Worm (Caenorhabditis elegans): ENCODE results near the gene F59A6.2.

F59A6.2 gene

ce11 chrII:5008033-5008432 lies 6.5 kb upstream of the F59A6.2 start, which contains the start of gene F59A6.3:
F59A6.3 (plus strand) TSS chrII:5008333.
- TF ChIP-seq blmp-1 (tag; optimal IDR thresholded peaks at IDR 0.05) (no peak), elt-1 (tag; optimal IDR thresholded peaks at IDR 0.05; ENCODE audit: borderline replicate concordance, insufficient read depth) (no peak), sem-2 (GFP tag; optimal IDR thresholded peaks at IDR 0.05) (no peak), unc-62 (GFP tag; optimal IDR thresholded peaks at IDR 0.05) (no peak), mab-5 (tag; optimal IDR thresholded peaks at IDR 0.05) (no peak), ceh-39 (tag; optimal IDR thresholded peaks at IDR 0.05) (no peak), zip-8 (tag; optimal IDR thresholded peaks at IDR 0.05) (no peak), pha-4 (tag; optimal IDR thresholded peaks at IDR 0.05) (no peak), lsy-2 (tag; optimal IDR thresholded peaks at IDR 0.05) (no peak), M03D4.4 (tag; optimal IDR thresholded peaks at IDR 0.05) (no peak), ztf-11 (tag; optimal IDR thresholded peaks at IDR 0.05) (no peak), snpc-4 (tag; optimal IDR thresholded peaks at IDR 0.05) (no peak), lin-13 (tag; optimal IDR thresholded peaks at IDR 0.05) (no peak), ceh-83 (GFP tag; optimal IDR thresholded peaks at IDR 0.05) (no peak), mep-1 (tag; optimal IDR thresholded peaks at IDR 0.05) (no peak)

ce11 chrII:5011978-5012377 lies 2.5 kb upstream of the F59A6.2 start, which contains the start of gene F59A6.12:
F59A6.12 (minus strand) TSS chrII:5012078.
- no peak for TF ChIP-seq lsy-2 (tag; optimal IDR thresholded peaks at IDR 0.05)
- TF ChIP-seq mab-5 (tag; optimal IDR thresholded peaks at IDR 0.05) = no peak
- TF ChIP-seq snpc-4 (tag; optimal IDR thresholded peaks at IDR 0.05) = no peak
- TF ChIP-seq ceh-83 (GFP tag; optimal IDR thresholded peaks at IDR 0.05) = no peak
- no peak for TF ChIP-seq unc-120 (tag; optimal IDR thresholded peaks at IDR 0.05; ENCODE audit: poor library complexity, severe bottlenecking)

DNA sequence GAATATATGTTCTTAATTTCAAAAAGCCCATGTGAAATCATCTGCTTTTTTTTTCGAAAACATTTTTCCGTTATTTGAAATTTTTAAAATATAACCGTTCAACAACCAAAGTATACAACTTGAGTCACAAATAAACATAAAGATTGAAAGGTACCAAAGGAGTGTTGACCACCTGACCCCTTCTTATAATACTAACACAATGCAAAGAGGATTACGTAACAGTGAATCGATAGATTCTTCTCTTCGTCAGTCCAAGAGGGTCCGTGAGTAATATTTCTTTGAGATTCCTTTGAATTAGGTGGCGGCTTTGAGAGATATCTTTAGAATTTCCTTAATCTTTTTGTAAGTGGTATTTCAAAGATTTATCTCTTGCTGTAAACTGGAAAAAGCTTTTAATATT lies 1.6 kb downstream of the F59A6.2 start:
- TF ChIP-seq mep-1 (tag; optimal IDR thresholded peaks at IDR 0.05) (no peak), hlh-1 (tag; optimal IDR thresholded peaks at IDR 0.05) (no peak), ceh-39 (tag; optimal IDR thresholded peaks at IDR 0.05) (peak; percentile 70), bed-3 (GFP tag; optimal IDR thresholded peaks at IDR 0.05) (no peak), ztf-11 (tag; optimal IDR thresholded peaks at IDR 0.05) (no peak), mls-2 (tag; optimal IDR thresholded peaks at IDR 0.05) (no peak), nhr-28 (tag; optimal IDR thresholded peaks at IDR 0.05) (no peak), sem-2 (GFP tag; optimal IDR thresholded peaks at IDR 0.05) (no peak), ham-2 (GFP tag; optimal IDR thresholded peaks at IDR 0.05) (no peak), unc-62 (GFP tag; optimal IDR thresholded peaks at IDR 0.05) (no peak), flh-1 (GFP tag; optimal IDR thresholded peaks at IDR 0.05) (no peak), ces-1 (GFP tag; optimal IDR thresholded peaks at IDR 0.05) (no peak), elt-3 (tag; optimal IDR thresholded peaks at IDR 0.05) (no peak), elt-1 (tag; optimal IDR thresholded peaks at IDR 0.05; ENCODE audit: borderline replicate concordance, insufficient read depth) (no peak), nhr-2 (tag; optimal IDR thresholded peaks at IDR 0.05) (peak; percentile 89), snpc-4 (tag; optimal IDR thresholded peaks at IDR 0.05) (no peak), lin-13 (tag; optimal IDR thresholded peaks at IDR 0.05) (no peak), sptf-1 (tag; optimal IDR thresholded peaks at IDR 0.05) (no peak), blmp-1 (tag; optimal IDR thresholded peaks at IDR 0.05) (no peak), unc-120 (tag; optimal IDR thresholded peaks at IDR 0.05; ENCODE audit: poor library complexity, severe bottlenecking) (no peak), nhr-76 (tag; optimal IDR thresholded peaks at IDR 0.05) (no peak), zip-8 (tag; optimal IDR thresholded peaks at IDR 0.05) (peak; percentile 78), cnd-1 (tag; optimal IDR thresholded peaks at IDR 0.05) (no peak), ceh-43 (GFP tag; optimal IDR thresholded peaks at IDR 0.05) (no peak)

ce11 chrII:5016977-5017585 lies 2.6 kb downstream of the F59A6.2 start:
- TF ChIP-seq ham-2 (GFP tag; optimal IDR thresholded peaks at IDR 0.05) (no peak), lin-13 (tag; optimal IDR thresholded peaks at IDR 0.05) (no peak), M03D4.4 (tag; optimal IDR thresholded peaks at IDR 0.05) (no peak), lsy-2 (tag; optimal IDR thresholded peaks at IDR 0.05) (no peak), pha-4 (tag; optimal IDR thresholded peaks at IDR 0.05) (peak; percentile 33), nhr-2 (tag; optimal IDR thresholded peaks at IDR 0.05) (no peak), unc-62 (GFP tag; optimal IDR thresholded peaks at IDR 0.05) (no peak), snpc-4 (tag; optimal IDR thresholded peaks at IDR 0.05) (no peak), sptf-1 (tag; optimal IDR thresholded peaks at IDR 0.05) (no peak), zip-8 (tag; optimal IDR thresholded peaks at IDR 0.05) (no peak), tbx-8 (GFP tag; optimal IDR thresholded peaks at IDR 0.05) (no peak), drap-1 (GFP tag; optimal IDR thresholded peaks at IDR 0.05) (no peak), sem-2 (GFP tag; optimal IDR thresholded peaks at IDR 0.05) (no peak), blmp-1 (tag; optimal IDR thresholded peaks at IDR 0.05) (no peak), mep-1 (tag; optimal IDR thresholded peaks at IDR 0.05) (peak; percentile 13), elt-3 (tag; optimal IDR thresholded peaks at IDR 0.05) (no peak), ceh-43 (GFP tag; optimal IDR thresholded peaks at IDR 0.05) (no peak), hlh-1 (tag; optimal IDR thresholded peaks at IDR 0.05) (peak; percentile 7), elt-1 (tag; optimal IDR thresholded peaks at IDR 0.05; ENCODE audit: borderline replicate concordance, insufficient read depth) (peak; percentile 84), mab-5 (tag; optimal IDR thresholded peaks at IDR 0.05) (no peak), nhr-12 (tag; optimal IDR thresholded peaks at IDR 0.05) (no peak), flh-1 (GFP tag; optimal IDR thresholded peaks at IDR 0.05) (no peak), lin-32 (GFP tag; optimal IDR thresholded peaks at IDR 0.05) (no peak), unc-120 (tag; optimal IDR thresholded peaks at IDR 0.05; ENCODE audit: poor library complexity, severe bottlenecking) (peak; percentile 77), nhr-237 (tag; optimal IDR thresholded peaks at IDR 0.05) (no peak), unc-39 (tag; optimal IDR thresholded peaks at IDR 0.05) (peak; percentile 15), mls-2 (tag; optimal IDR thresholded peaks at IDR 0.05) (peak; percentile 33), ces-1 (GFP tag; optimal IDR thresholded peaks at IDR 0.05) (peak; percentile 75)
